Fruit fly (Drosophila melanogaster): ENCODE results near the gene sds22.

The sds22 gene

DNA sequence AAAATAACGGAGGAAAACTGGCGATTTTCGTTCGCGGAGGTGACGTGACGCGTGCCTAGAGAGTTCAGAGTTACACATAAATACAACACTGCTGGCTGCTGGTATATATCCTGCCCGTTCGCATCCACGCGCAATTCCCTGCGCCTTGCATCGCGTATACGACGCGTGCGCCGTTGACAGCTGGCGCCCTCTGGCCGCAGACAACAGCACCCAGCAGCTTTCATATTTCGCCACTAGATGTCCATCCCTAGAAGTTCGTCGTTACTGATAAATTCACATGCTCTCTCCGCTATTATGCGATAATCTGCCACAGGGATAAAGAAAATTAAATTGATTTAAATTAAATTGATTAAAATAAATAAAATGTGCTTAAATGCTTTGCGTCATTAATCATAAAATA, 11.0 kb downstream of the sds22 start, which contains the start of gene Sur-8 (continued):
- TF ChIP-seq CG6254 (GFP tag; optimal IDR thresholded peaks at IDR 0.05) (no peak), ttk (GFP tag; IDR thresholded peaks at IDR 0.05) (peak; percentile 64), CG12219 (GFP tag; optimal IDR thresholded peaks at IDR 0.05) (peak; percentile 43), E2f1 (GFP tag; IDR thresholded peaks at IDR 0.05) (peak; percentile 68), az2 (GFP tag; optimal IDR thresholded peaks at IDR 0.05) (peak; percentile 76), Dad (GFP tag; optimal IDR thresholded peaks at IDR 0.05) (peak; percentile 10), CG8359 (GFP tag; optimal IDR thresholded peaks at IDR 0.05; ENCODE audit: borderline replicate concordance) (peak; percentile 47), CG10462 (GFP tag; optimal IDR thresholded peaks at IDR 0.05) (no peak), CG13624 (GFP tag; optimal IDR thresholded peaks at IDR 0.05) (peak; percentile 53), wor (GFP tag; IDR thresholded peaks at IDR 0.05) (peak; percentile 29), schlank (tag; optimal IDR thresholded peaks at IDR 0.05) (no peak), CG17361 (GFP tag; IDR thresholded peaks at IDR 0.05) (peak; percentile 65; the same call in 2 of the 3 replicates), Oaz (GFP tag; IDR thresholded peaks at IDR 0.05) (0 out of 2 replicates have a peak, but pooled peaks have one; percentile 45), Sox102F (GFP tag; optimal IDR thresholded peaks at IDR 0.05) (peak; percentile 68), CG6689 (GFP tag; IDR thresholded peaks at IDR 0.05) (peak; percentile 45; the same call in 1 of the 2 replicates), Bteb2 (GFP tag; optimal IDR thresholded peaks at IDR 0.05) (no peak), Hr39 (optimal IDR thresholded peaks at IDR 0.05) (no peak), CG14441 (GFP tag; IDR thresholded peaks at IDR 0.05) (peak; percentile 73), CG34422 (GFP tag; IDR thresholded peaks at IDR 0.05) (peak; percentile 58; the same call in 2 of the 3 replicates), ATbp (GFP tag; optimal IDR thresholded peaks at IDR 0.05) (peak; percentile 30), CG18262 (tag; optimal IDR thresholded peaks at IDR 0.05) (no peak), Mes4 (GFP tag; optimal IDR thresholded peaks at IDR 0.05) (peak; percentile 36), CG3847 (GFP tag; IDR thresholded peaks at IDR 0.05) (peak; percentile 61), ems (GFP tag; optimal IDR thresholded peaks at IDR 0.05) (no peak), ro (GFP tag; IDR thresholded peaks at IDR 0.05) (no peak), bowl (GFP tag; IDR thresholded peaks at IDR 0.05) (0 out of 2 replicates have a peak, but pooled peaks have one; percentile 5), H15 (GFP tag; IDR thresholded peaks at IDR 0.05) (peak; percentile 74), Hey (tag; optimal IDR thresholded peaks at IDR 0.05) (no peak), gsb-n (tag; optimal IDR thresholded peaks at IDR 0.05) (no peak), chinmo (GFP tag; IDR thresholded peaks at IDR 0.05; ENCODE audit: partially characterized antibody) (0 out of 4 replicates have a peak, but pooled peaks have one; percentile 26), CG12659 (GFP tag; optimal IDR thresholded peaks at IDR 0.05) (peak; percentile 65), h (optimal IDR thresholded peaks at IDR 0.05) (no peak), CG1233 (GFP tag; optimal IDR thresholded peaks at IDR 0.05) (peak; percentile 61), Lim3 (GFP tag; IDR thresholded peaks at IDR 0.05) (no peak), gce (GFP tag; IDR thresholded peaks at IDR 0.05) (0 out of 3 replicates have a peak, but pooled peaks have one; percentile 15), CG17568 (GFP tag; optimal IDR thresholded peaks at IDR 0.05) (no peak), CG3726 (GFP tag; IDR thresholded peaks at IDR 0.05) (peak; percentile 56; the same call in 2 of the 3 replicates), CG14050 (GFP tag; IDR thresholded peaks at IDR 0.05) (peak; percentile 59), CG32767 (GFP tag; IDR thresholded peaks at IDR 0.05) (no peak), YL-1 (GFP tag; optimal IDR thresholded peaks at IDR 0.05) (peak; percentile 2), cato (GFP tag; optimal IDR thresholded peaks at IDR 0.05; ENCODE audit: borderline replicate concordance) (no peak), CG7745 (tag; optimal IDR thresholded peaks at IDR 0.05) (no peak), CG12942 (GFP tag; optimal IDR thresholded peaks at IDR 0.05) (peak; percentile 40), toy (GFP tag; IDR thresholded peaks at IDR 0.05) (peak; percentile 21; the same call in 1 of the 2 replicates), Dll (GFP tag; IDR thresholded peaks at IDR 0.05; ENCODE audit: partially characterized antibody) (no peak), crp (GFP tag; optimal IDR thresholded peaks at IDR 0.05) (no peak), tna (GFP tag; IDR thresholded peaks at IDR 0.05; ENCODE audit: partially characterized antibody) (0 out of 2 replicates have a peak, but pooled peaks have one; percentile 20), CG2712 (tag; optimal IDR thresholded peaks at IDR 0.05) (no peak), CG8944 (GFP tag; optimal IDR thresholded peaks at IDR 0.05) (peak; percentile 69), Atf3 (GFP tag; optimal IDR thresholded peaks at IDR 0.05) (peak; percentile 26), CG9609 (GFP tag; optimal IDR thresholded peaks at IDR 0.05) (peak; percentile 51)

Measured in whole organism, embryonic.